Worm (Caenorhabditis elegans) whole organism, L4 larva: ENCODE measurements around the gene cyn-8.

ENCODE experiments used
- T20F7.1 ChIP-seq: fragments of 200-800 bp; sonication (Bioruptor generic); optimal IDR thresholded peaks from 2 replicates; lab custom pipeline; 2018; ENCODE audit warnings: mild to moderate bottlenecking, missing genetic modification characterization, missing compliant biosample characterization
- ZK546.5 ChIP-seq, 2 experiments: sonication (generic microtip); optimal IDR thresholded peaks; 2 replicates each; lab custom pipeline; 2017; ENCODE audit warnings: missing biosample characterization in 2 of 2, missing genetic modification characterization in 2 of 2
- ceh-82 ChIP-seq: sonication (generic microtip); optimal IDR thresholded peaks from 2 replicates; lab custom pipeline; 2017; ENCODE audit warnings: missing biosample characterization, missing genetic modification characterization
- ces-1 ChIP-seq: fragments of 150-350 bp; sonication (generic microtip); optimal IDR thresholded peaks from 4 replicates; lab custom pipeline; 2014; ENCODE audit warnings: missing biosample characterization, missing genetic modification reagents, missing genetic modification characterization
- egl-27 ChIP-seq: sonication (generic microtip); optimal IDR thresholded peaks from 3 replicates; lab custom pipeline; 2017; ENCODE audit warnings: missing biosample characterization, missing genetic modification reagents, missing genetic modification characterization
- mdl-1 ChIP-seq, 2 experiments: fragments of 150-350 bp in 1 of 2; sonication (generic microtip) in 1 of 2; optimal IDR thresholded peaks; 2 replicates each; lab custom pipeline; 2014 to 2017; ENCODE audit warnings: missing biosample characterization in 2 of 2, missing genetic modification characterization in 2 of 2
- nhr-11 ChIP-seq: fragments of 150-350 bp; optimal IDR thresholded peaks from 2 replicates; lab custom pipeline; 2014; ENCODE audit warnings: missing biosample characterization, missing genetic modification characterization
- pha-4 ChIP-seq, 2 experiments: fragments of 150-350 bp in 1 of 2; fragments of 200-800 bp in 1 of 2; sonication (Bioruptor generic) in 1 of 2; IDR thresholded peaks in 1 of 2; optimal IDR thresholded peaks in 1 of 2; 2 replicates each; pipeline versions ENCODE4 v1.3.6 to Lab custom; 2014 to 2022; ENCODE audit warnings: missing genetic modification characterization in 2 of 2, missing genetic modification reagents in 2 of 2, missing biosample characterization in 1 of 2, missing compliant biosample characterization in 1 of 2
- pqm-1 ChIP-seq: sonication (generic microtip); optimal IDR thresholded peaks from 2 replicates; lab custom pipeline; 2017; ENCODE audit warnings: missing biosample characterization, missing genetic modification characterization
- set-16 ChIP-seq: fragments of 200-800 bp; sonication (Bioruptor generic); IDR thresholded peaks from 2 replicates; pipeline ENCODE4 v1.3.6; 2022; ENCODE audit warnings: missing genetic modification reagents, missing genetic modification characterization, missing compliant biosample characterization
- skn-1 ChIP-seq: fragments of 150-350 bp; optimal IDR thresholded peaks from 2 replicates; lab custom pipeline; 2014; ENCODE audit warnings: missing biosample characterization, missing genetic modification characterization
- tag-97 ChIP-seq: fragments of 200-800 bp; sonication (Bioruptor generic); IDR thresholded peaks from 2 replicates; pipeline ENCODE4 v1.3.6; 2022; ENCODE audit warnings: missing genetic modification characterization, missing compliant biosample characterization
- zag-1 ChIP-seq: fragments of 150-350 bp; optimal IDR thresholded peaks from 2 replicates; lab custom pipeline; 2014; ENCODE audit warnings: missing biosample characterization, missing genetic modification characterization

DNA sequence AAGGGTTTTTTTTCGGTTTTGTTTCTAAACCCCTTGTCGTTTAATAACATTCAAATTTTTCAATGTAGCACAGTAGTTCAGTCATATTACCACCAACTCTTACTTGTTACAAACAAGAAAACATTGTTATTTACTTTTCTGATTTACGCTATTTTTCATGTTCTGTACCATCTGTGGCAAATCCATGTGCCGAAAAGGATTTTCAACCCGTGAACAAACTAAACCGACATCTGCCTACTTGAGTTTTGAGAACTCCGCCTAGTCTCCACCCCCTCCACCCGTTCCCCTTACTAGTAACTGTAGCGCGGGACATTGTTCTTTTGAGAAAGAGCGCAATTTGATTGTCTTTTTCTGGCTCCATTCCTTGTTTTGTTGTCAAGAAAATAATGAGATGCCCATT, 6.0 kb upstream of the cyn-8 start, which contains the start of gene ensh-1:
- TF ChIP-seq T20F7.1 (GFP tag; lab: Kevin White, UChicago) = no peak
- no peak for TF ChIP-seq skn-1
- no peak for TF ChIP-seq egl-27 (tag; lab: Kevin White, UChicago)
- TF ChIP-seq nhr-11 (tag; lab: Kevin White, UChicago) = no peak
- no peak for TF ChIP-seq ces-1 (GFP tag; lab: Kevin White, UChicago)
- TF ChIP-seq mdl-1 (tag; optimal IDR thresholded peaks at IDR 0.05; lab: Kevin White, UChicago) = no peak
- TF ChIP-seq tag-97 = no peak
- no peak for TF ChIP-seq pqm-1 (tag; lab: Kevin White, UChicago)
- TF ChIP-seq zag-1 = no peak
- no peak for TF ChIP-seq ceh-82 (tag; lab: Kevin White, UChicago)
- no peak for TF ChIP-seq set-16 (GFP tag; lab: Robert Waterston, UW)
- no peak for TF ChIP-seq ZK546.5 (tag; optimal IDR thresholded peaks at IDR 0.05; lab: Kevin White, UChicago)
- TF ChIP-seq pha-4 (GFP tag; IDR thresholded peaks at IDR 0.05; lab: Robert Waterston, UW) = no peak
- no peak for TF ChIP-seq pha-4 (tag; optimal IDR thresholded peaks at IDR 0.05; lab: Kevin White, UChicago)
